Worm (Caenorhabditis elegans) whole organism, early embryonic: ENCODE data around the gene pals-34.

Experiments used
- B0310.2 ChIP-seq: sonication (generic microtip); optimal IDR thresholded peaks from 2 replicates; lab custom pipeline; 2016; ENCODE audit warnings: mild to moderate bottlenecking, missing genetic modification characterization, missing compliant biosample characterization
- ama-1 ChIP-seq: fragments of 150-350 bp; optimal IDR thresholded peaks from 2 replicates; lab custom pipeline; 2014
- ceh-36 ChIP-seq: sonication (generic microtip); optimal IDR thresholded peaks from 2 replicates; lab custom pipeline; 2016; ENCODE audit warnings: missing genetic modification characterization, inconsistent platforms, missing compliant biosample characterization
- tbx-37 ChIP-seq: fragments of 200-800 bp; sonication (Bioruptor generic); conservative IDR thresholded peaks from 2 replicates; pipeline ENCODE4 v1.3.6; 2022; ENCODE audit warnings: missing genetic modification reagents, missing genetic modification characterization, missing compliant biosample characterization

pals-34 gene

DNA sequence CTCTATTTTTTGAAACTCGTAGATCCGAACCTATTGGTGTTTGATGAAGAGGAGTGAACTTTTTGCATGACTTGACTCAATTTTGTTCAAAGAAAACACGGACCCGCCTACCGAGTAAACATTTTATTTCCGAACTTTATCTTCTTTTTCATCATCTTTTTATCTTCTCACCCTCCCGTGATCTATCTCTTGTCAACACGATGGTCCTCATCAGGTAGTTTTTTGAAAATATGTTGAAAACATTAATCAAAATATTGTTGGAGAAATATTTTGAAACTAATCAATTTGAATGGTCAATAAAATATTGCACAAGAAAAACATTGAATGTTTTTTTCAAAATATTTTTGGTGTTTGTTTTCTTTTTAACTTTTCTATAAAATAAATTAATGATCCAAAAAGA lies 47.9 kb downstream of the pals-34 start:
- TF ChIP-seq tbx-37 (GFP tag; lab: Robert Waterston, UW) (no peak), ceh-36 (tag; lab: Kevin White, UChicago) (no peak), ama-1 (lab: Kevin White, UChicago) (no peak), B0310.2 (tag; lab: Kevin White, UChicago) (no peak)
